Worm (Caenorhabditis elegans): ENCODE results near the gene sec-31.

DNA sequence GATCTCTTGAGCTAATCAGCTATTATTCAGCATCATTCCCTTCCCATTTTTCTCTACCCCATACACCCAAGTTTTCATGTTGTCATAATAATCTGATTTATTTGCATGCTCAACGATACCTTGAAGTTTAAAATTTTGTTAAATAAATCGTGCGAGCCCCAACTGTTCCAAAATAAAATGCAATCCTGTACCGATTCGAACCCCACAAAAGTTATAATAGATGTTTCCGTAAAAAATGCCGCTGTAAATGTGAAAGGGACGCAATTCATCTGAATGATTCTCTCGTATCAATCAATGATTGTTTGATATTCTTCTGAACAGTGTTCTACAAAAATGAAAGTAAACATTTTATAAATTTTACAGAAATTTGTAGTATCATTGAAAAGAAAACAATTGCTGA, 5.8 kb upstream of the sec-31 start:
- TF ChIP-seq dao-5 (tag; optimal IDR thresholded peaks at IDR 0.05) (no peak), him-1 (tag; optimal IDR thresholded peaks at IDR 0.05) (no peak), W03F9.2 (tag; optimal IDR thresholded peaks at IDR 0.05) (no peak)
